Fruit fly (Drosophila melanogaster) whole organism, embryonic: ENCODE measurements around the gene CG31948.

Experiments used
- CG10366 ChIP-seq: fragments of 200-800 bp; sonication (Bioruptor generic); IDR thresholded peaks from 2 replicates; pipeline ENCODE4 v1.3.6; 2022; ENCODE audit warnings: missing biosample characterization, missing genetic modification characterization
- CG10565 ChIP-seq: fragments of 200-800 bp; sonication (Bioruptor generic); optimal IDR thresholded peaks from 3 replicates; lab custom pipeline; 2016; ENCODE audit warnings: missing biosample characterization, mild to moderate bottlenecking, missing genetic modification characterization
- CG11560 ChIP-seq: fragments of 200-800 bp; sonication (Bioruptor generic); IDR thresholded peaks from 3 replicates; pipeline ENCODE4 v1.3.6; 2022; ENCODE audit warnings: missing biosample characterization, missing genetic modification characterization
- CG12659 ChIP-seq: fragments of 200-800 bp; sonication (Bioruptor generic); optimal IDR thresholded peaks from 3 replicates; lab custom pipeline; 2017; ENCODE audit warnings: mild to moderate bottlenecking, missing biosample characterization, missing genetic modification reagents, missing genetic modification characterization
- CG12769 ChIP-seq: fragments of 200-800 bp; sonication (Bioruptor generic); optimal IDR thresholded peaks from 2 replicates; lab custom pipeline; 2019; ENCODE audit warnings: missing biosample characterization, mild to moderate bottlenecking, missing genetic modification characterization, moderate library complexity
- CG13624 ChIP-seq: fragments of 200-800 bp; sonication (Bioruptor generic); optimal IDR thresholded peaks from 2 replicates; lab custom pipeline; 2016; ENCODE audit warnings: missing biosample characterization, missing genetic modification characterization
- CG14667 ChIP-seq: fragments of 200-800 bp; sonication (Bioruptor generic); IDR thresholded peaks from 2 replicates; pipeline ENCODE4 v1.3.6; 2022; ENCODE audit warnings: missing biosample characterization, missing genetic modification characterization
- CG15479 ChIP-seq: fragments of 200-800 bp; sonication (Bioruptor generic); optimal IDR thresholded peaks from 3 replicates; lab custom pipeline; 2019; ENCODE audit warnings: missing biosample characterization, mild to moderate bottlenecking, missing genetic modification characterization, moderate library complexity
- CG17802 ChIP-seq: fragments of 200-800 bp; sonication (Bioruptor generic); optimal IDR thresholded peaks from 2 replicates; lab custom pipeline; 2018; ENCODE audit warnings: missing biosample characterization, mild to moderate bottlenecking, missing genetic modification characterization, moderate library complexity
- CG1832 ChIP-seq: fragments of 200-800 bp; sonication (Bioruptor generic); optimal IDR thresholded peaks from 2 replicates; lab custom pipeline; 2017; ENCODE audit warnings: missing biosample characterization, mild to moderate bottlenecking, missing genetic modification characterization, inconsistent platforms
- CG30020 ChIP-seq: fragments of 200-800 bp; optimal IDR thresholded peaks from 2 replicates; lab custom pipeline; 2019; ENCODE audit warnings: missing biosample characterization, mild to moderate bottlenecking, missing genetic modification characterization, moderate library complexity
- CG30431 ChIP-seq: fragments of 200-800 bp; sonication (Bioruptor generic); optimal IDR thresholded peaks from 2 replicates; lab custom pipeline; 2017; ENCODE audit warnings: missing biosample characterization, missing genetic modification characterization
- CG3163 ChIP-seq: fragments of 200-800 bp; sonication (Bioruptor generic); optimal IDR thresholded peaks from 3 replicates; lab custom pipeline; 2016; ENCODE audit warnings: missing biosample characterization, missing genetic modification characterization
- CG3281 ChIP-seq: fragments of 200-800 bp; sonication (Bioruptor generic); optimal IDR thresholded peaks from 3 replicates; lab custom pipeline; 2017; ENCODE audit warnings: missing biosample characterization, mild to moderate bottlenecking, missing genetic modification characterization
- CG3847 ChIP-seq: fragments of 200-800 bp; sonication (Bioruptor generic); IDR thresholded peaks from 2 replicates; pipeline ENCODE4 v1.3.6; 2022; ENCODE audit warnings: missing biosample characterization, missing genetic modification characterization
- CG4730 ChIP-seq: fragments of 200-800 bp; sonication (Bioruptor generic); IDR thresholded peaks from 2 replicates; pipeline ENCODE4 v1.3.6; 2022; ENCODE audit warnings: missing biosample characterization, missing genetic modification characterization
- CG4820 ChIP-seq: fragments of 200-800 bp; sonication (Bioruptor generic); optimal IDR thresholded peaks from 3 replicates; lab custom pipeline; 2016; ENCODE audit warnings: missing biosample characterization, missing genetic modification characterization
- CG7556 ChIP-seq: fragments of 200-800 bp; sonication (Bioruptor generic); optimal IDR thresholded peaks from 2 replicates; lab custom pipeline; 2017; ENCODE audit warnings: missing biosample characterization, mild to moderate bottlenecking, missing genetic modification characterization
- CG7745 ChIP-seq: fragments of 200-800 bp; sonication (Bioruptor generic); optimal IDR thresholded peaks from 2 replicates; lab custom pipeline; 2018; ENCODE audit warnings: missing biosample characterization, mild to moderate bottlenecking, missing genetic modification characterization, moderate library complexity
- CG7839 ChIP-seq: fragments of 200-800 bp; sonication (Bioruptor generic); optimal IDR thresholded peaks from 3 replicates; lab custom pipeline; 2018; ENCODE audit warnings: missing biosample characterization, mild to moderate bottlenecking, missing genetic modification characterization, moderate library complexity
- CG8089 ChIP-seq: fragments of 200-800 bp; sonication (Bioruptor generic); optimal IDR thresholded peaks from 3 replicates; lab custom pipeline; 2016; ENCODE audit warnings: missing biosample characterization, missing genetic modification characterization
- Chrac-16 ChIP-seq: fragments of 200-800 bp; sonication (Bioruptor generic); optimal IDR thresholded peaks from 3 replicates; lab custom pipeline; 2016; ENCODE audit warnings: missing biosample characterization, missing genetic modification characterization
- Drgx ChIP-seq: fragments of 200-800 bp; sonication (Bioruptor generic); IDR thresholded peaks from 2 replicates; pipeline ENCODE4 v1.3.6; 2022; ENCODE audit warnings: missing biosample characterization, missing genetic modification characterization
- Hey ChIP-seq: fragments of 200-800 bp; sonication (Bioruptor generic); optimal IDR thresholded peaks from 3 replicates; lab custom pipeline; 2018; ENCODE audit warnings: missing biosample characterization, mild to moderate bottlenecking, missing genetic modification characterization
- HmgZ ChIP-seq: fragments of 200-800 bp; sonication (Bioruptor generic); optimal IDR thresholded peaks from 2 replicates; lab custom pipeline; 2018; ENCODE audit warnings: missing biosample characterization, mild to moderate bottlenecking, missing genetic modification characterization
- Kr ChIP-seq: fragments of 200-800 bp; sonication (Bioruptor generic); optimal IDR thresholded peaks from 2 replicates; lab custom pipeline; 2017; ENCODE audit warnings: missing biosample characterization, mild to moderate bottlenecking, missing genetic modification characterization
- MESR4 ChIP-seq: fragments of 200-800 bp; sonication (Bioruptor generic); optimal IDR thresholded peaks from 2 replicates; lab custom pipeline; 2018; ENCODE audit warnings: missing biosample characterization, mild to moderate bottlenecking, missing genetic modification characterization, moderate library complexity
- Meics ChIP-seq: fragments of 200-800 bp; sonication (Bioruptor generic); optimal IDR thresholded peaks from 2 replicates; lab custom pipeline; 2017; ENCODE audit warnings: missing biosample characterization, mild to moderate bottlenecking, missing genetic modification characterization
- NK7.1 ChIP-seq: fragments of 200-800 bp; sonication (Bioruptor generic); optimal IDR thresholded peaks from 3 replicates; lab custom pipeline; 2016; ENCODE audit warnings: missing biosample characterization, missing genetic modification characterization
- Side ChIP-seq: fragments of 200-800 bp; sonication (Bioruptor generic); optimal IDR thresholded peaks from 2 replicates; lab custom pipeline; 2016; ENCODE audit warnings: missing biosample characterization, missing genetic modification characterization
- Spps ChIP-seq: fragments of 200-800 bp; sonication (Bioruptor generic); optimal IDR thresholded peaks from 2 replicates; lab custom pipeline; 2018; ENCODE audit warnings: missing biosample characterization, mild to moderate bottlenecking, missing genetic modification characterization
- Sry-β ChIP-seq: fragments of 200-800 bp; sonication (Bioruptor generic); optimal IDR thresholded peaks from 2 replicates; lab custom pipeline; 2018; ENCODE audit warnings: missing biosample characterization, mild to moderate bottlenecking, missing genetic modification characterization, moderate library complexity
- Taf1 ChIP-seq: fragments of 200-800 bp; sonication (Bioruptor generic); IDR thresholded peaks from 2 replicates; pipeline ENCODE4 v1.3.6; 2022; ENCODE audit warnings: missing biosample characterization, missing genetic modification characterization
- Usf ChIP-seq: fragments of 200-800 bp; sonication (Bioruptor generic); optimal IDR thresholded peaks from 2 replicates; lab custom pipeline; 2017; ENCODE audit warnings: missing genotype, missing biosample characterization, missing genetic modification characterization
- Xrp1 ChIP-seq: fragments of 200-800 bp; sonication (Bioruptor generic); IDR thresholded peaks from 2 replicates; pipeline ENCODE4 v1.3.6; 2022; ENCODE audit warnings: missing biosample characterization, missing genetic modification characterization
- ase ChIP-seq: fragments of 200-800 bp; sonication (Bioruptor generic); IDR thresholded peaks from 3 replicates; pipeline ENCODE4 v1.3.6; 2022; ENCODE audit warnings: missing biosample characterization, missing genetic modification characterization
- az2 ChIP-seq: fragments of 200-800 bp; sonication (Bioruptor generic); optimal IDR thresholded peaks from 3 replicates; lab custom pipeline; 2016; ENCODE audit warnings: missing biosample characterization, missing genetic modification characterization
- chif ChIP-seq, 2 experiments: fragments of 200-800 bp; sonication (Bioruptor generic); optimal IDR thresholded peaks; 3 replicates each; lab custom pipeline; 2016; ENCODE audit warnings: missing biosample characterization in 2 of 2, missing genetic modification characterization in 2 of 2
- croc ChIP-seq: fragments of 200-800 bp; sonication (Bioruptor generic); conservative IDR thresholded peaks from 3 replicates; pipeline ENCODE4 v1.3.6; 2022; ENCODE audit warnings: missing biosample characterization, missing genetic modification characterization
- dm ChIP-seq: fragments of 200-800 bp; sonication (Bioruptor generic); optimal IDR thresholded peaks from 3 replicates; lab custom pipeline; 2016; ENCODE audit warnings: missing biosample characterization, missing genetic modification characterization
- dmrt11E ChIP-seq: fragments of 200-800 bp; sonication (Bioruptor generic); optimal IDR thresholded peaks from 3 replicates; lab custom pipeline; 2018; ENCODE audit warnings: missing biosample characterization, mild to moderate bottlenecking, missing genetic modification characterization, moderate library complexity
- fu2 ChIP-seq: fragments of 200-800 bp; sonication (Bioruptor generic); optimal IDR thresholded peaks from 2 replicates; lab custom pipeline; 2016; ENCODE audit warnings: missing biosample characterization, missing genetic modification characterization
- grn ChIP-seq: fragments of 200-800 bp; sonication (Bioruptor generic); optimal IDR thresholded peaks from 3 replicates; lab custom pipeline; 2017; ENCODE audit warnings: missing biosample characterization, missing genetic modification characterization
- her ChIP-seq: fragments of 200-800 bp; sonication (Bioruptor generic); optimal IDR thresholded peaks from 2 replicates; lab custom pipeline; 2016; ENCODE audit warnings: missing biosample characterization, missing genetic modification characterization
- mirr ChIP-seq: fragments of 200-800 bp; sonication (Bioruptor generic); optimal IDR thresholded peaks from 3 replicates; lab custom pipeline; 2018; ENCODE audit warnings: missing biosample characterization, mild to moderate bottlenecking, missing genetic modification characterization
- mld ChIP-seq: fragments of 200-800 bp; sonication (Bioruptor generic); IDR thresholded peaks from 3 replicates; pipeline ENCODE4 v1.3.6; 2022; ENCODE audit warnings: missing biosample characterization, missing genetic modification characterization; ENCODE audit not compliant: partially characterized antibody
- prd ChIP-seq, 3 experiments: fragments of >200 bp in 2 of 3; fragments of 200-800 bp in 1 of 3; sonication (Bioruptor generic) in 1 of 3; optimal IDR thresholded peaks in 2 of 3; IDR thresholded peaks in 1 of 3; 2 replicates in 2 of 3; 3 replicates in 1 of 3; pipeline versions ENCODE4 v1.3.6 to Lab custom; 2017 to 2022; ENCODE audit warnings: missing biosample characterization in 1 of 3, missing genetic modification characterization in 1 of 3
- pzg ChIP-seq: fragments of 200-800 bp; sonication (Bioruptor generic); optimal IDR thresholded peaks from 3 replicates; lab custom pipeline; 2018; ENCODE audit warnings: missing biosample characterization, mild to moderate bottlenecking, missing genetic modification characterization, moderate library complexity
- row ChIP-seq: fragments of 200-800 bp; sonication (Bioruptor generic); IDR thresholded peaks from 3 replicates; pipeline ENCODE4 v1.3.6; 2022; ENCODE audit warnings: missing biosample characterization, missing genetic modification characterization
- sens-2 ChIP-seq: fragments of 200-800 bp; sonication (Bioruptor generic); IDR thresholded peaks from 2 replicates; pipeline ENCODE4 v1.3.6; 2022; ENCODE audit warnings: missing biosample characterization, missing genetic modification characterization
- wdn ChIP-seq: fragments of 200-800 bp; sonication (Bioruptor generic); IDR thresholded peaks from 2 replicates; pipeline ENCODE4 v1.3.6; 2022; ENCODE audit warnings: missing biosample characterization, missing genetic modification characterization

CG31948 gene

dm6 chr2L:2454644-2455043 is 38.1 kb upstream of the CG31948 start (continued):
- TF ChIP-seq croc (no peak), CG11560 (tag; lab: Robert Waterston, UW) (no peak), CG17802 (tag; lab: Kevin White, UChicago) (no peak), Hey (no peak), dm (no peak), Xrp1 (no peak), CG30431 (GFP tag; lab: Kevin White, UChicago) (no peak), CG30020 (tag; lab: Kevin White, UChicago) (no peak), CG3163 (GFP tag; lab: Kevin White, UChicago) (no peak), fu2 (GFP tag; lab: Kevin White, UChicago) (no peak), Meics (GFP tag; lab: Kevin White, UChicago) (no peak), CG12659 (no peak), CG1832 (peak; percentile 68)

dm6 chr2L:2453818-2454217 is 37.3 kb upstream of the CG31948 start:
- TF ChIP-seq Kr (GFP tag; lab: Kevin White, UChicago) (peak; percentile 59), grn (GFP tag; lab: Kevin White, UChicago) (peak; percentile 94), Chrac-16 (GFP tag; lab: Kevin White, UChicago) (no peak), Drgx (GFP tag; lab: Robert Waterston, UW) (no peak), sens-2 (GFP tag; lab: Robert Waterston, UW) (no peak), CG15479 (GFP tag; lab: Kevin White, UChicago) (no peak), CG13624 (no peak), NK7.1 (GFP tag; lab: Kevin White, UChicago) (no peak), Taf1 (GFP tag; lab: Robert Waterston, UW) (no peak), Sry-β (GFP tag; lab: Kevin White, UChicago) (no peak), CG7745 (tag; lab: Kevin White, UChicago) (peak; percentile 64), CG10565 (GFP tag; lab: Kevin White, UChicago) (no peak), Usf (GFP tag; lab: Kevin White, UChicago) (no peak), MESR4 (GFP tag; lab: Kevin White, UChicago) (no peak), CG14667 (GFP tag; lab: Robert Waterston, UW) (no peak), dmrt11E (tag; lab: Kevin White, UChicago) (no peak), CG10366 (GFP tag; lab: Robert Waterston, UW) (no peak), wdn (no peak), ase (GFP tag; lab: Robert Waterston, UW) (no peak), CG7556 (GFP tag; lab: Kevin White, UChicago) (no peak), mld (no peak), CG7839 (no peak), prd (optimal IDR thresholded peaks at IDR 0.05; lab: Kevin White, UChicago) (no peak), prd (GFP tag; IDR thresholded peaks at IDR 0.05; lab: Robert Waterston, UW) (no peak), mirr (GFP tag; lab: Kevin White, UChicago) (no peak), CG4820 (GFP tag; lab: Kevin White, UChicago) (no peak)

- TF ChIP-seq CG12769 (tag; lab: Kevin White, UChicago) (peak; percentile 9), CG4730 (GFP tag; lab: Robert Waterston, UW) (no peak), HmgZ (tag; lab: Kevin White, UChicago) (no peak), CG3847 (GFP tag; lab: Robert Waterston, UW) (no peak), pzg (GFP tag; lab: Kevin White, UChicago) (no peak), row (no peak), Side (GFP tag; lab: Kevin White, UChicago) (no peak), CG8089 (no peak), her (GFP tag; lab: Kevin White, UChicago) (peak; percentile 2), CG3281 (no peak), Spps (tag; lab: Kevin White, UChicago) (no peak), chif (GFP tag; optimal IDR thresholded peaks at IDR 0.05; lab: Kevin White, UChicago) (no peak), az2 (GFP tag; lab: Kevin White, UChicago) (no peak)
Measured at dm6 chr2L:2450723-2451379, 34.3 kb upstream of the CG31948 start.
